Worm (Caenorhabditis elegans): ENCODE data around the gene Y39G8B.9.

DNA sequence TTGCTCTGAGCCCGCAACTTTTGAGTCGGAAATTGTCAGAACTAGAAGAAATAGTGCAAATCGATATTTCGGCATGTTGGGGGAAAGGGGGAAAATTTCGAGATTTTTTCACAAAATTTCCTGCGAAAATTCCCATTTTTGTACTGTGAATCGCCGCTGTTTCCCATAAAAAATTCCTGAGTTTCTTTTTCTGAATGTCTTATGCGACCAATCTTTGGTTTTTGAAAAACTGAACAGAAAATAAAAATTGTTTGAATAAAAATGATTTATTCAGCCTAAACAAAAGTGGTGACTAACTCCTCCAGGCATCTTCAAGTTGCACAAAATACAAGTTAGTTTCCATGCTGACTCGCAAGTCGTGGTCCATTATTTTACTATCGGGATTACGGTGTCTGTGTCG lies 14.9 kb upstream of the Y39G8B.9 start, which contains the start of gene W07G1.7:
- TF ChIP-seq nhr-76 (tag; optimal IDR thresholded peaks at IDR 0.05) (no peak), nhr-12 (tag; optimal IDR thresholded peaks at IDR 0.05) (no peak), unc-62 (GFP tag; optimal IDR thresholded peaks at IDR 0.05) (no peak), mep-1 (tag; optimal IDR thresholded peaks at IDR 0.05) (no peak), ces-1 (GFP tag; optimal IDR thresholded peaks at IDR 0.05) (no peak)

Measured in whole organism, mixed stage, embryonic.